Fruit fly (Drosophila melanogaster) whole organism, embryonic: Measurements from ENCODE around the gene CG42820.

Experiments used
- CG11695 ChIP-seq: fragments of 200-800 bp; sonication (Bioruptor generic); IDR thresholded peaks from 3 replicates; pipeline ENCODE4 v1.3.6; 2022; ENCODE audit warnings: missing biosample characterization, missing genetic modification characterization
- CG11696 ChIP-seq: fragments of 200-800 bp; sonication (Bioruptor generic); IDR thresholded peaks from 2 replicates; pipeline ENCODE4 v1.3.6; 2022; ENCODE audit warnings: missing biosample characterization, missing genetic modification characterization
- CG12071 ChIP-seq: fragments of 200-800 bp; sonication (Bioruptor generic); optimal IDR thresholded peaks from 3 replicates; lab custom pipeline; 2018; ENCODE audit warnings: missing biosample characterization, mild to moderate bottlenecking, missing genetic modification characterization
- CG12744 ChIP-seq: fragments of 200-800 bp; sonication (Bioruptor generic); optimal IDR thresholded peaks from 2 replicates; lab custom pipeline; 2016; ENCODE audit warnings: missing biosample characterization, missing genetic modification characterization
- CG14014 ChIP-seq: fragments of 200-800 bp; sonication (Bioruptor generic); IDR thresholded peaks from 2 replicates; pipeline ENCODE4 v1.3.6; 2022; ENCODE audit warnings: missing biosample characterization, missing genetic modification characterization
- CG15696 ChIP-seq: fragments of 200-800 bp; sonication (Bioruptor generic); optimal IDR thresholded peaks from 2 replicates; lab custom pipeline; 2019; ENCODE audit warnings: missing biosample characterization, mild to moderate bottlenecking, missing genetic modification characterization, moderate library complexity
- CG16813 ChIP-seq: fragments of 200-800 bp; sonication (Bioruptor generic); IDR thresholded peaks from 3 replicates; pipeline ENCODE4 v1.3.6; 2022; ENCODE audit warnings: missing biosample characterization, missing genetic modification characterization; ENCODE audit not compliant: partially characterized antibody
- CG18476 ChIP-seq: fragments of 200-800 bp; sonication (Bioruptor generic); optimal IDR thresholded peaks from 2 replicates; lab custom pipeline; 2016; ENCODE audit warnings: missing biosample characterization, mild to moderate bottlenecking, missing genetic modification characterization
- CG30431 ChIP-seq: fragments of 200-800 bp; sonication (Bioruptor generic); optimal IDR thresholded peaks from 2 replicates; lab custom pipeline; 2017; ENCODE audit warnings: missing biosample characterization, missing genetic modification characterization
- CG31224 ChIP-seq: fragments of 200-800 bp; sonication (Bioruptor generic); IDR thresholded peaks from 2 replicates; pipeline ENCODE4 v1.3.6; 2022; ENCODE audit warnings: missing biosample characterization, missing genetic modification characterization
- CG33213 ChIP-seq: fragments of 200-800 bp; sonication (Bioruptor generic); optimal IDR thresholded peaks from 3 replicates; lab custom pipeline; 2016; ENCODE audit warnings: missing biosample characterization, missing genetic modification characterization
- CG3995 ChIP-seq: fragments of 200-800 bp; sonication (Bioruptor generic); optimal IDR thresholded peaks from 3 replicates; lab custom pipeline; 2016; ENCODE audit warnings: missing biosample characterization, missing genetic modification characterization
- CG4820 ChIP-seq: fragments of 200-800 bp; sonication (Bioruptor generic); optimal IDR thresholded peaks from 3 replicates; lab custom pipeline; 2016; ENCODE audit warnings: missing biosample characterization, missing genetic modification characterization
- CG7556 ChIP-seq: fragments of 200-800 bp; sonication (Bioruptor generic); optimal IDR thresholded peaks from 2 replicates; lab custom pipeline; 2017; ENCODE audit warnings: missing biosample characterization, mild to moderate bottlenecking, missing genetic modification characterization
- CG9609 ChIP-seq: fragments of 200-800 bp; sonication (Bioruptor generic); optimal IDR thresholded peaks from 3 replicates; lab custom pipeline; 2016; ENCODE audit warnings: missing biosample characterization, missing genetic modification characterization
- CG9727 ChIP-seq: fragments of 200-800 bp; sonication (Bioruptor generic); optimal IDR thresholded peaks from 3 replicates; lab custom pipeline; 2017; ENCODE audit warnings: missing biosample characterization, mild to moderate bottlenecking, missing genetic modification characterization
- CG9797 ChIP-seq: fragments of 200-800 bp; sonication (Bioruptor generic); optimal IDR thresholded peaks from 3 replicates; lab custom pipeline; 2018; ENCODE audit warnings: missing biosample characterization, mild to moderate bottlenecking, missing genetic modification characterization
- CkIIα-i1 ChIP-seq: fragments of 200-800 bp; sonication (Bioruptor generic); IDR thresholded peaks from 2 replicates; pipeline ENCODE4 v1.3.6; 2022; ENCODE audit warnings: missing biosample characterization, missing genetic modification characterization
- Dfd ChIP-seq, 2 experiments: fragments of >200 bp; optimal IDR thresholded peaks; 2 replicates each; lab custom pipeline; 2017; ENCODE audit warnings: missing biosample characterization in 2 of 2, missing genetic modification characterization in 2 of 2
- Dll ChIP-seq: fragments of 200-800 bp; sonication (Bioruptor generic); IDR thresholded peaks from 4 replicates; pipeline ENCODE4 v1.3.6; 2022; ENCODE audit warnings: missing biosample characterization, missing genetic modification characterization; ENCODE audit not compliant: partially characterized antibody
- E2f2 ChIP-seq: fragments of 200-800 bp; sonication (Bioruptor generic); IDR thresholded peaks from 2 replicates; pipeline ENCODE4 v1.3.6; 2022; ENCODE audit warnings: missing biosample characterization, missing genetic modification characterization
- Eip74EF ChIP-seq, 2 experiments: fragments of 200-800 bp in 1 of 2; fragments of >200 bp in 1 of 2; sonication (Bioruptor generic) in 1 of 2; optimal IDR thresholded peaks; 2 replicates each; lab custom pipeline; 2017 to 2019; ENCODE audit warnings: missing biosample characterization in 2 of 2, missing genetic modification characterization in 2 of 2, mild to moderate bottlenecking in 1 of 2, moderate library complexity in 1 of 2
- GATAe ChIP-seq: fragments of 200-800 bp; sonication (Bioruptor generic); conservative IDR thresholded peaks from 2 replicates; pipeline ENCODE4 v1.3.6; 2022; ENCODE audit warnings: missing biosample characterization, missing genetic modification characterization
- Gug ChIP-seq: fragments of 200-800 bp; sonication (Bioruptor generic); IDR thresholded peaks from 4 replicates; pipeline ENCODE4 v1.3.6; 2022; ENCODE audit warnings: missing biosample characterization, missing genetic modification characterization
- Ravus ChIP-seq: fragments of 200-800 bp; sonication (Bioruptor generic); IDR thresholded peaks from 2 replicates; pipeline ENCODE4 v1.3.6; 2022; ENCODE audit warnings: missing biosample characterization, missing genetic modification characterization
- Rfx ChIP-seq: fragments of 200-800 bp; sonication (Bioruptor generic); IDR thresholded peaks from 2 replicates; pipeline ENCODE4 v1.3.6; 2022; ENCODE audit warnings: missing biosample characterization, missing genetic modification characterization
- Sin3A ChIP-seq: fragments of >200 bp; optimal IDR thresholded peaks from 2 replicates; lab custom pipeline; 2018
- Tbp ChIP-seq: fragments of >200 bp; optimal IDR thresholded peaks from 2 replicates; lab custom pipeline; 2018; ENCODE audit warnings: missing biosample characterization, missing genetic modification characterization
- ash1 ChIP-seq: fragments of 200-800 bp; sonication (Bioruptor generic); optimal IDR thresholded peaks from 2 replicates; lab custom pipeline; 2018; ENCODE audit warnings: missing biosample characterization, mild to moderate bottlenecking, missing genetic modification characterization
- ato ChIP-seq: fragments of 200-800 bp; sonication (Bioruptor generic); IDR thresholded peaks from 2 replicates; pipeline ENCODE4 v1.3.6; 2022; ENCODE audit warnings: missing biosample characterization, missing genetic modification characterization; ENCODE audit not compliant: partially characterized antibody
- chn ChIP-seq: fragments of 200-800 bp; sonication (Bioruptor generic); optimal IDR thresholded peaks from 2 replicates; lab custom pipeline; 2016; ENCODE audit warnings: missing biosample characterization, missing genetic modification characterization
- crp ChIP-seq, 2 experiments: fragments of 200-800 bp; sonication (Bioruptor generic); optimal IDR thresholded peaks; 2 replicates in 1 of 2; 3 replicates in 1 of 2; lab custom pipeline; 2017; ENCODE audit warnings: missing biosample characterization in 2 of 2, missing genetic modification characterization in 2 of 2, mild to moderate bottlenecking in 1 of 2, moderate library complexity in 1 of 2
- emc ChIP-seq: fragments of 200-800 bp; sonication (Bioruptor generic); optimal IDR thresholded peaks from 2 replicates; lab custom pipeline; 2016; ENCODE audit warnings: missing biosample characterization, missing genetic modification characterization
- gcm2 ChIP-seq: fragments of 200-800 bp; sonication (Bioruptor generic); optimal IDR thresholded peaks from 2 replicates; lab custom pipeline; 2016; ENCODE audit warnings: missing biosample characterization, missing genetic modification characterization
- gt ChIP-seq: fragments of 200-800 bp; sonication (Bioruptor generic); IDR thresholded peaks from 2 replicates; pipeline ENCODE4 v1.3.6; 2022; ENCODE audit warnings: missing biosample characterization, missing genetic modification characterization
- her ChIP-seq: fragments of 200-800 bp; sonication (Bioruptor generic); optimal IDR thresholded peaks from 2 replicates; lab custom pipeline; 2016; ENCODE audit warnings: missing biosample characterization, missing genetic modification characterization
- jumu ChIP-seq: fragments of 200-800 bp; sonication (Bioruptor generic); optimal IDR thresholded peaks from 3 replicates; lab custom pipeline; 2016; ENCODE audit warnings: missing biosample characterization, missing genetic modification characterization
- lbe ChIP-seq: fragments of 200-800 bp; sonication (Bioruptor generic); optimal IDR thresholded peaks from 2 replicates; lab custom pipeline; 2016; ENCODE audit warnings: missing biosample characterization, mild to moderate bottlenecking, missing genetic modification characterization
- pb ChIP-seq: fragments of 200-800 bp; sonication (Bioruptor generic); optimal IDR thresholded peaks from 3 replicates; lab custom pipeline; 2016; ENCODE audit warnings: missing biosample characterization, missing genetic modification characterization
- psq ChIP-seq: fragments of 200-800 bp; sonication (Bioruptor generic); optimal IDR thresholded peaks from 2 replicates; lab custom pipeline; 2017; ENCODE audit warnings: missing biosample characterization, missing genetic modification characterization
- rib ChIP-seq: fragments of 200-800 bp; sonication (Bioruptor generic); IDR thresholded peaks from 2 replicates; pipeline ENCODE4 v1.3.6; 2022; ENCODE audit warnings: missing biosample characterization, missing genetic modification characterization
- sens ChIP-seq: fragments of 200-800 bp; sonication (Bioruptor generic); peaks from one replicate; lab custom pipeline; 2016; ENCODE audit warnings: missing biosample characterization, missing genetic modification characterization
- sisA ChIP-seq: fragments of 200-800 bp; sonication (Bioruptor generic); IDR thresholded peaks from 2 replicates; pipeline ENCODE4 v1.3.6; 2022; ENCODE audit warnings: missing biosample characterization, missing genetic modification characterization
- stwl ChIP-seq: fragments of 200-800 bp; sonication (Bioruptor generic); optimal IDR thresholded peaks from 3 replicates; lab custom pipeline; 2018; ENCODE audit warnings: missing biosample characterization, mild to moderate bottlenecking, missing genetic modification characterization, moderate library complexity
- tap ChIP-seq: fragments of 200-800 bp; optimal IDR thresholded peaks from 3 replicates; lab custom pipeline; 2019; ENCODE audit warnings: missing biosample characterization, mild to moderate bottlenecking, missing genetic modification characterization, moderate library complexity
- tgo ChIP-seq: fragments of 200-800 bp; sonication (Bioruptor generic); IDR thresholded peaks from 3 replicates; pipeline ENCODE4 v1.3.6; 2022; ENCODE audit warnings: missing biosample characterization, missing genetic modification characterization
- tll ChIP-seq, 2 experiments: fragments of 200-800 bp in 1 of 2; fragments of >200 bp in 1 of 2; sonication (Bioruptor generic) in 1 of 2; optimal IDR thresholded peaks; 2 replicates each; lab custom pipeline; 2017 to 2019; ENCODE audit warnings: missing biosample characterization in 2 of 2, missing genetic modification characterization in 2 of 2, mild to moderate bottlenecking in 1 of 2, moderate library complexity in 1 of 2
- tup ChIP-seq: fragments of 200-800 bp; sonication (Bioruptor generic); optimal IDR thresholded peaks from 2 replicates; lab custom pipeline; 2016; ENCODE audit warnings: missing biosample characterization, mild to moderate bottlenecking, missing genetic modification characterization, moderate library complexity
- vfl ChIP-seq: fragments of 200-800 bp; sonication (Bioruptor generic); optimal IDR thresholded peaks from 2 replicates; lab custom pipeline; 2016; ENCODE audit warnings: missing biosample characterization, missing genetic modification characterization
- wor ChIP-seq: fragments of 200-800 bp; sonication (Bioruptor generic); IDR thresholded peaks from 2 replicates; pipeline ENCODE4 v1.3.6; 2022; ENCODE audit warnings: missing biosample characterization, missing genetic modification characterization

CG42820 gene

dm6 chr2L:8414887-8415883, 23.0 kb upstream of the CG42820 start, which contains the start of the genes CG13398 and Akap200 (continued):
- TF ChIP-seq CG15696 (peak; percentile 31), tap (tag; lab: Kevin White, UChicago) (no peak), rib (GFP tag; lab: Robert Waterston, UW) (no peak), wor (no peak), tgo (no peak), sisA (GFP tag; lab: Robert Waterston, UW) (no peak), CG12744 (no peak), tll (GFP tag; optimal IDR thresholded peaks at IDR 0.05; lab: Kevin White, UChicago) (no peak), ato (GFP tag; lab: Robert Waterston, UW) (no peak), CG3995 (peak; percentile 75), Dll (GFP tag; lab: Robert Waterston, UW) (no peak), gt (no peak), chn (GFP tag; lab: Kevin White, UChicago) (peak; percentile 50), Dfd (GFP tag; optimal IDR thresholded peaks at IDR 0.05; lab: Kevin White, UChicago) (no peak), emc (GFP tag; lab: Kevin White, UChicago) (no peak), E2f2 (GFP tag; lab: Robert Waterston, UW) (peak; percentile 45), jumu (GFP tag; lab: Kevin White, UChicago) (no peak), CkIIα-i1 (GFP tag; lab: Robert Waterston, UW) (no peak), psq (GFP tag; lab: Kevin White, UChicago) (no peak), CG16813 (GFP tag; lab: Robert Waterston, UW) (no peak), tup (GFP tag; lab: Kevin White, UChicago) (no peak), GATAe (no peak), CG33213 (no peak), CG11696 (GFP tag; lab: Robert Waterston, UW) (no peak), CG7556 (GFP tag; lab: Kevin White, UChicago) (no peak), sens (GFP tag; lab: Kevin White, UChicago) (peak; percentile 90), her (GFP tag; lab: Kevin White, UChicago) (peak; percentile 99), vfl (no peak), CG9609 (GFP tag; lab: Kevin White, UChicago) (no peak), CG30431 (GFP tag; lab: Kevin White, UChicago) (no peak), CG11695 (GFP tag; lab: Robert Waterston, UW) (no peak), Ravus (GFP tag; lab: Robert Waterston, UW) (no peak), Sin3A (lab: Kevin White, UChicago) (peak; percentile 46), ash1 (GFP tag; lab: Kevin White, UChicago) (no peak), CG14014 (GFP tag; lab: Robert Waterston, UW) (no peak), gcm2 (no peak), CG9797 (GFP tag; lab: Kevin White, UChicago) (peak; percentile 64), Eip74EF (GFP tag; optimal IDR thresholded peaks at IDR 0.05; lab: Kevin White, UChicago) (no peak), pb (no peak), CG12071 (GFP tag; lab: Kevin White, UChicago) (no peak), lbe (GFP tag; lab: Kevin White, UChicago) (no peak), CG31224 (GFP tag; lab: Robert Waterston, UW) (0 out of 2 replicates have a peak, but pooled peaks have one; percentile 28), CG9727 (GFP tag; lab: Kevin White, UChicago) (peak; percentile 38), Gug (GFP tag; lab: Robert Waterston, UW) (no peak), CG4820 (GFP tag; lab: Kevin White, UChicago) (no peak), Rfx (GFP tag; lab: Robert Waterston, UW) (no peak), crp (GFP tag; optimal IDR thresholded peaks at IDR 0.05; lab: Kevin White, UChicago) (no peak), CG18476 (GFP tag; lab: Kevin White, UChicago) (peak; percentile 44), stwl (tag; lab: Kevin White, UChicago) (peak; percentile 1), Tbp (GFP tag; lab: Kevin White, UChicago) (peak; percentile 79)
